Worm (Caenorhabditis elegans): ENCODE measurements around the gene phf-33.

Gene phf-33

DNA sequence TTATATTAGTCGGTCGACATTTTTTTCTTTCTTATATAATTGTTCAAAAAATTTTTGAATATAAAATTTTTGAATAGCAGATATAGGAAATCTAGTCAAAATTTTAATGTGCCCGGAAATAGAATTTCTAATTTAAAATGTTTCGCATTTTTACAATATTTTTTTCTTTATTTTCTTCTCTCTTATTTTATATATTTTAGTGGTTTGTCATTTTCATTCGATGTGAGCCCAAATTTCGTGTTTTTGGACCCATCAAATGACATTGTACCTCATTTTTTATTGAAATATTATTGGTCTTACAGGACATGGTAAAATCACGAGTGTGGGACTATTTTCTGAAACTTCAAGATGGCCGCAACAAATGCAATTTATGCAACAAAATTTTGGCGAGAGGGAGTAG, 16.6 kb downstream of the phf-33 start, which contains the start of gene K09A11.1:
TSS of gene K09A11.1 (plus strand) at position 301 of the 400 bp plus-strand sequence.
- TF ChIP-seq mel-28 (tag; optimal IDR thresholded peaks at IDR 0.05; ENCODE audit: borderline replicate concordance) (no peak), lir-1 (GFP tag; conservative IDR thresholded peaks at IDR 0.05) (no peak), Y53G8AR.9 (GFP tag; conservative IDR thresholded peaks at IDR 0.05) (no peak), hmg-20 (GFP tag; IDR thresholded peaks at IDR 0.05) (no peak), mcd-1 (GFP tag; IDR thresholded peaks at IDR 0.05) (no peak), nhr-80 (tag; optimal IDR thresholded peaks at IDR 0.05) (no peak), mes-4 (tag; optimal IDR thresholded peaks at IDR 0.05) (no peak)

DNA sequence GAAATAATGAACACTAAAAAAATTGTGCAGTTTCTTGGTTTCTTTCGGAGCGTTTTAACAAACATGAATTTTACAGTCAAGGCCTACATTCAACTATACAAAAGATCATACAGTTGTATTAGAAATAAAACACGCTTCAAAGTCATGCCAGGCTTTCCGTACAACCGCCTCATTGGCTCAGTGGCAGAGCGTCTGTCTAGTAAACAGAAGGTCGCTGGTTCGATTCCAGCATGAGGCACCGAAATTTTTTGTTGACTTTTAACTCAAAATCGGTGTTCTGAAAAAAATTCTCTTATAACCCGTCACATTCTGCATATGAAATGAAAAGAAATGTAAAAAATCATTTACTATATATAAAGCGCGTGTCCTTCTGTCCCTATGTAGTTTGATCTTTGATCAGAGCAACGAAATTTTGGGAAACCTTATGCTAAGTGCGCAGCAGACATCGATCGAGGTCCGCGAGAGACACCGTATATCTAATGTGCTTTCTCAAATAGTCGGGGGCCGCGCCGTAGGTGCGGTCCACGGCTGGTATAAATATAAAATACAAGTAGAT, 17.7 kb downstream of the phf-33 start:
- TF ChIP-seq D2030.7 (GFP tag; IDR thresholded peaks at IDR 0.05), result 0 out of 2 replicates have a peak, but pooled peaks have one; percentile 16
- peak; percentile 10 for TF ChIP-seq ztf-18 (tag; optimal IDR thresholded peaks at IDR 0.05)
- TF ChIP-seq snpc-1.1 (tag; optimal IDR thresholded peaks at IDR 0.05; ENCODE audit: insufficient read depth), result peak; percentile 24
- peak; percentile 31 for TF ChIP-seq madf-10 (tag; optimal IDR thresholded peaks at IDR 0.05)
- TF ChIP-seq egl-18 (GFP tag; IDR thresholded peaks at IDR 0.05), result 0 out of 2 replicates have a peak, but pooled peaks have one; percentile 16
- peak; percentile 8 for TF ChIP-seq nhr-80 (tag; optimal IDR thresholded peaks at IDR 0.05)
- TF ChIP-seq snpc-3.4 (tag; optimal IDR thresholded peaks at IDR 0.05), result peak; percentile 37
- TF ChIP-seq tbp1 (GFP tag; optimal IDR thresholded peaks at IDR 0.05), result peak; percentile 86
- peak in 1 of 2 experiments; percentile 38 for TF ChIP-seq rec-8 (tag; optimal IDR thresholded peaks at IDR 0.05)
- TF ChIP-seq B0035.1 (tag; optimal IDR thresholded peaks at IDR 0.05), result peak; percentile 5
- TF ChIP-seq snpc-4 (GFP tag; optimal IDR thresholded peaks at IDR 0.05), result peak; percentile 68
- TF ChIP-seq snpc-4 (tag; optimal IDR thresholded peaks at IDR 0.05), result peak in 3 of 4 experiments; percentile 63 to 91 (median 86)
- TF ChIP-seq hmg-1.2 (GFP tag; IDR thresholded peaks at IDR 0.05), result peak; percentile 38
- TF ChIP-seq B0261.1 (tag; optimal IDR thresholded peaks at IDR 0.05), result peak; percentile 66
- TF ChIP-seq dox-1 (GFP tag; IDR thresholded peaks at IDR 0.05), result 0 out of 2 replicates have a peak, but pooled peaks have one; percentile 17
- TF ChIP-seq snpc-1.3 (tag; optimal IDR thresholded peaks at IDR 0.05; ENCODE audit: insufficient read depth), result peak; percentile 27
- TF ChIP-seq die-1 (tag; optimal IDR thresholded peaks at IDR 0.05), result peak; percentile 74
- peak; percentile 69 for TF ChIP-seq rpc-1 (optimal IDR thresholded peaks at IDR 0.05)
- TF ChIP-seq rpc-1 (tag; optimal IDR thresholded peaks at IDR 0.05), result peak; percentile 84
- peak; percentile 58; the same call in 1 of the 2 replicates for TF ChIP-seq pbrm-1 (GFP tag; IDR thresholded peaks at IDR 0.05)
- peak; percentile 36 for TF ChIP-seq nhr-90 (tag; optimal IDR thresholded peaks at IDR 0.05)
- TF ChIP-seq ZK185.1 (tag; optimal IDR thresholded peaks at IDR 0.05; ENCODE audit: poor library complexity, severe bottlenecking), result peak; percentile 10

DNA sequence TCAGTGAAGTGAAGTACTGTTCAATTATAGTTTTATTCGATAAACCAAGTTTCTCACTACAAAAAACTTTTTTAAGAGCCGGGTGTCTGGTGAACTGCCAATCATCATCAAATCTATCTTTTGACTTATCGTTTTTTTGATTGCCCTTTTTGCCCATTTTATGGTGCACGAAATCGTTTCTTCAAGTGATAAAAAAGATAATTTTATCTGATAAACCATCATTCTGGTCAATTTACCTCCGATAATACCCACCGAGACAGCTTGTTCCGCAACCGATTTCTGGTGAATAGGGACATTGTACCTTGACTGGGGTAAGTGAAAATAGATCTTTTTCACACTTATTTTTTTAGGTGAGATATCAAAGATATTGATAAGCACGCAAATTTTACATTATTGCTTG, 21.2 kb downstream of the phf-33 start, which contains the start of gene K08H2.10:
TSS of gene K08H2.10 (plus strand) at position 230 of the 400 bp plus-strand sequence.
- TF ChIP-seq tbx-9 (tag; optimal IDR thresholded peaks at IDR 0.05; ENCODE audit: borderline replicate concordance), result no peak
- TF ChIP-seq attf-5 (GFP tag; optimal IDR thresholded peaks at IDR 0.05), result no peak
- no peak for TF ChIP-seq Y53F4B.3 (GFP tag; IDR thresholded peaks at IDR 0.05)
- peak; percentile 33 for TF ChIP-seq tbp1 (GFP tag; optimal IDR thresholded peaks at IDR 0.05)
- no peak for TF ChIP-seq snpc-3.4 (tag; optimal IDR thresholded peaks at IDR 0.05)
- TF ChIP-seq sea-2 (GFP tag; IDR thresholded peaks at IDR 0.05), result no peak
- TF ChIP-seq chd-7 (tag; optimal IDR thresholded peaks at IDR 0.05), result no peak
- TF ChIP-seq pbrm-1 (GFP tag; IDR thresholded peaks at IDR 0.05), result no peak
- no peak for TF ChIP-seq gei-17 (GFP tag; optimal IDR thresholded peaks at IDR 0.05)
- TF ChIP-seq ztf-18 (tag; optimal IDR thresholded peaks at IDR 0.05), result no peak
- no peak for TF ChIP-seq ztf-6 (GFP tag; IDR thresholded peaks at IDR 0.05)
- TF ChIP-seq F49E8.2 (tag; optimal IDR thresholded peaks at IDR 0.05; ENCODE audit: insufficient read depth), result no peak
- TF ChIP-seq lin-40 (tag; optimal IDR thresholded peaks at IDR 0.05), result no peak
- TF ChIP-seq ekl-4 (GFP tag; IDR thresholded peaks at IDR 0.05), result no peak
- TF ChIP-seq F23B12.7 (tag; optimal IDR thresholded peaks at IDR 0.05; ENCODE audit: insufficient read depth), result no peak
- no peak for TF ChIP-seq madf-8 (GFP tag; conservative IDR thresholded peaks at IDR 0.05)
- no peak for TF ChIP-seq F57A8.1 (GFP tag; optimal IDR thresholded peaks at IDR 0.05)
- no peak for TF ChIP-seq lin-26 (GFP tag; IDR thresholded peaks at IDR 0.05)
- no peak for TF ChIP-seq Y56A3A.18 (GFP tag; IDR thresholded peaks at IDR 0.05)
- TF ChIP-seq F39B2.1 (GFP tag; IDR thresholded peaks at IDR 0.05), result no peak
